Worm (Caenorhabditis elegans): Measurements from ENCODE around the gene nse-4.

Gene nse-4

DNA sequence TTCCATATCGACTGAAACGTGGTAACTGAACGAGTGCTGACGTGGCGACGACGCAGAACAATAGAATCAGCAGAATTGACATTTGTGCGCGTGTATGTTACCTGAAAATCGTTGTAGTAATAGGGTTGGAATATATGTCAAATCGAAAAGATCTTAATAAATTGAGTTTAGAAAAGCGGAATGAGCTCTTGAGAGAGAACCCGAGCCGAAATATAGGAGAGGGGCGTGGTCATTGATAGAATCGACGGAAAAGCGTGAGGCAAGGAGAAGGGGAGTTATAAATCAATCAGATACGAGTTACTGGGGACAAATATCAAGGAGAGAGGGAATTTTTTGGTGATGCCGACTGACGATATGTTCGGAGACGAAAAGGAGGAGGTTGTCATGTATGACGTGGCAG, 30.0 kb downstream of the nse-4 start, which contains the start of gene M04B2.6:
Gene M04B2.6, minus strand, starts transcription at position 101 of the 400 bp plus-strand sequence.
- no peak for TF ChIP-seq fos-1 (tag; optimal IDR thresholded peaks at IDR 0.05)

DNA sequence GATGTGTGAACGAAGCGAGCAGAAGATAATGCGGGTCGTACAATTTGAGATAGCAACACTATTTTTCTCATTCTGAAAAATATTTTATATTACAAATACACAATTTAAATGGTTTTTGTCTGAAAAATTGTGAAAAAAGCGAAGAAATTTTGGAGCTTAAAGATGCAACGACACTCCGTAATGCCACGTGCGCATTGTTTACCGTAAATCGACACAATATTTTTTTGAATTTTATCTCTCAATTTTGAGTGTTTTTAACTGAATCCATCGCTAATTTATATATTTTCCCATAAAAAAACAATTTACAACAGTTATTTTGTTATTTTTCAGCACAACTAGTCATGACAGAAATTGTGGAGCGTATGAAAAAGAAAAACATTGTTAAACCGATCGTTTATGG, 40.3 kb downstream of the nse-4 start, which contains the start of the genes M04B2.4 and gfl-1:
Gene M04B2.4, minus strand, starts transcription at position 72 of the 400 bp plus-strand sequence.
Gene gfl-1, plus strand, starts transcription at position 331 of the 400 bp plus-strand sequence.
- TF ChIP-seq xbp-1 (tag; optimal IDR thresholded peaks at IDR 0.05) (peak; percentile 53), unc-98 (GFP tag; IDR thresholded peaks at IDR 0.05) (no peak), ceh-8 (GFP tag; optimal IDR thresholded peaks at IDR 0.05) (no peak), mep-1 (tag; optimal IDR thresholded peaks at IDR 0.05) (peak; percentile 85), ceh-82 (tag; optimal IDR thresholded peaks at IDR 0.05) (peak in 2 of 3 experiments; percentile 34 to 55), lin-15B (tag; optimal IDR thresholded peaks at IDR 0.05) (peak; percentile 26), blmp-1 (tag; optimal IDR thresholded peaks at IDR 0.05) (peak; percentile 49), F16B12.6 (tag; optimal IDR thresholded peaks at IDR 0.05) (no peak), ztf-11 (tag; optimal IDR thresholded peaks at IDR 0.05) (no peak), lsy-2 (tag; optimal IDR thresholded peaks at IDR 0.05) (peak; percentile 54 to 74), lin-39 (tag; optimal IDR thresholded peaks at IDR 0.05) (peak; percentile 11), nhr-19 (GFP tag; conservative IDR thresholded peaks at IDR 0.05) (peak; percentile 43), nhr-47 (tag; optimal IDR thresholded peaks at IDR 0.05) (peak; percentile 51), unc-86 (tag; optimal IDR thresholded peaks at IDR 0.05) (peak; percentile 4), isw-1 (GFP tag; IDR thresholded peaks at IDR 0.05) (peak; percentile 6; the same call in 1 of the 2 replicates), lin-13 (GFP tag; optimal IDR thresholded peaks at IDR 0.05) (peak; percentile 13), skn-1 (tag; optimal IDR thresholded peaks at IDR 0.05) (peak; percentile 51), snu-23 (GFP tag; optimal IDR thresholded peaks at IDR 0.05) (peak; percentile 59), nhr-90 (tag; optimal IDR thresholded peaks at IDR 0.05; ENCODE audit: poor library complexity) (peak; percentile 13), nhr-85 (tag) (peak; percentile 37), irx-1 (tag; optimal IDR thresholded peaks at IDR 0.05) (peak; percentile 35), unc-30 (tag; optimal IDR thresholded peaks at IDR 0.05) (no peak), tbx-2 (tag; optimal IDR thresholded peaks at IDR 0.05) (peak; percentile 40), lin-35 (GFP tag; optimal IDR thresholded peaks at IDR 0.05) (peak; percentile 66 to 80), fkh-10 (GFP tag; optimal IDR thresholded peaks at IDR 0.05) (no peak), efl-1 (optimal IDR thresholded peaks at IDR 0.05) (peak; percentile 34 to 67), efl-1 (GFP tag; optimal IDR thresholded peaks at IDR 0.05 in 1 of 2) (peak; percentile 76 to 96), C16A3.4 (tag; optimal IDR thresholded peaks at IDR 0.05) (peak; percentile 64), ceh-90 (tag; optimal IDR thresholded peaks at IDR 0.05) (no peak), efl-3 (GFP tag; optimal IDR thresholded peaks at IDR 0.05) (no peak), elt-3 (tag; optimal IDR thresholded peaks at IDR 0.05) (no peak), nhr-77 (tag; optimal IDR thresholded peaks at IDR 0.05) (peak; percentile 7), swsn-7 (tag; optimal IDR thresholded peaks at IDR 0.05) (peak; percentile 52), nhr-71 (tag; optimal IDR thresholded peaks at IDR 0.05) (peak; percentile 59), dsc-1 (tag; optimal IDR thresholded peaks at IDR 0.05) (peak; percentile 50), nhr-20 (tag; optimal IDR thresholded peaks at IDR 0.05) (peak; percentile 32), lin-14 (GFP tag; optimal IDR thresholded peaks at IDR 0.05) (no peak), fkh-8 (tag; optimal IDR thresholded peaks at IDR 0.05) (no peak), dpl-1 (GFP tag; optimal IDR thresholded peaks at IDR 0.05) (peak; percentile 62 to 73 (median 72)), zag-1 (tag; optimal IDR thresholded peaks at IDR 0.05) (no peak)

All from whole organism, L1 larva.